Worm (Caenorhabditis elegans): ENCODE measurements around the gene F39C12.1.

ce11 chrX:4869627-4870026, 16.6 kb upstream of the F39C12.1 start:
- TF ChIP-seq lin-13 (GFP tag; optimal IDR thresholded peaks at IDR 0.05) (no peak), unc-62 (GFP tag; optimal IDR thresholded peaks at IDR 0.05) (no peak), ets-5 (GFP tag; IDR thresholded peaks at IDR 0.05) (no peak), lsy-2 (tag; optimal IDR thresholded peaks at IDR 0.05) (no peak), C04F5.9 (tag; optimal IDR thresholded peaks at IDR 0.05) (no peak), hlh-4 (tag; optimal IDR thresholded peaks at IDR 0.05) (no peak)

Data from whole organism, L1 larva.